Fruit fly (Drosophila melanogaster) whole organism, prepupa: ENCODE results near the gene Spg7.
A peak's percentile ranks its signal among the peaks of the same experiment; 100 is the strongest.

ENCODE experiments used
- CG10631 ChIP-seq: fragments of 200-800 bp; sonication (Bioruptor generic); optimal IDR thresholded peaks from 2 replicates; lab custom pipeline; 2016; ENCODE audit warnings: missing biosample characterization, missing genetic modification characterization
- CG10669 ChIP-seq: fragments of 200-800 bp; sonication (Bioruptor generic); optimal IDR thresholded peaks from 3 replicates; lab custom pipeline; 2018; ENCODE audit warnings: missing biosample characterization, mild to moderate bottlenecking, missing genetic modification characterization, moderate library complexity
- CG11902 ChIP-seq: fragments of 200-800 bp; sonication (Bioruptor generic); optimal IDR thresholded peaks from 3 replicates; lab custom pipeline; 2016; ENCODE audit warnings: missing biosample characterization, missing genetic modification characterization
- CG1621 ChIP-seq: fragments of 200-800 bp; sonication (Bioruptor generic); optimal IDR thresholded peaks from 3 replicates; lab custom pipeline; 2018; ENCODE audit warnings: missing biosample characterization, mild to moderate bottlenecking, missing genetic modification characterization
- CG16779 ChIP-seq: fragments of 200-800 bp; sonication (Bioruptor generic); optimal IDR thresholded peaks from 3 replicates; lab custom pipeline; 2017; ENCODE audit warnings: missing biosample characterization, mild to moderate bottlenecking, missing genetic modification characterization
- CG31627 ChIP-seq: fragments of 200-800 bp; sonication (Bioruptor generic); optimal IDR thresholded peaks from 3 replicates; lab custom pipeline; 2016; ENCODE audit warnings: missing biosample characterization, missing genetic modification characterization
- CG32006 ChIP-seq: fragments of 200-800 bp; sonication (Bioruptor generic); optimal IDR thresholded peaks from 3 replicates; lab custom pipeline; 2017; ENCODE audit warnings: missing biosample characterization, mild to moderate bottlenecking, missing genetic modification characterization
- CG34406 ChIP-seq: fragments of 200-800 bp; sonication (Bioruptor generic); optimal IDR thresholded peaks from 3 replicates; lab custom pipeline; 2016; ENCODE audit warnings: missing biosample characterization, missing genetic modification characterization
- CG3919 ChIP-seq: fragments of 200-800 bp; sonication (Bioruptor generic); optimal IDR thresholded peaks from 3 replicates; lab custom pipeline; 2016; ENCODE audit warnings: missing biosample characterization, missing genetic modification characterization
- CG6163 ChIP-seq: fragments of 200-800 bp; sonication (Bioruptor generic); IDR thresholded peaks from 3 replicates; pipeline ENCODE4 v1.3.6; 2022; ENCODE audit warnings: missing biosample characterization, missing genetic modification characterization
- CG6792 ChIP-seq: fragments of 200-800 bp; sonication (Bioruptor generic); optimal IDR thresholded peaks from 3 replicates; lab custom pipeline; 2016; ENCODE audit warnings: missing biosample characterization, missing genetic modification characterization
- CG6854 ChIP-seq: fragments of 200-800 bp; sonication (Bioruptor generic); optimal IDR thresholded peaks from 2 replicates; lab custom pipeline; 2017; ENCODE audit warnings: missing biosample characterization, mild to moderate bottlenecking, missing genetic modification characterization
- CG8119 ChIP-seq: fragments of 200-800 bp; sonication (Bioruptor generic); IDR thresholded peaks from 3 replicates; pipeline ENCODE4 v1.3.6; 2022; ENCODE audit warnings: missing biosample characterization, missing genetic modification characterization
- CG8319 ChIP-seq: fragments of 200-800 bp; sonication (Bioruptor generic); optimal IDR thresholded peaks from 3 replicates; lab custom pipeline; 2016; ENCODE audit warnings: missing biosample characterization, missing genetic modification characterization
- CG8632 ChIP-seq: fragments of 200-800 bp; sonication (Bioruptor generic); optimal IDR thresholded peaks from 3 replicates; lab custom pipeline; 2016; ENCODE audit warnings: missing biosample characterization, missing genetic modification characterization
- CG9139 ChIP-seq: fragments of 200-800 bp; sonication (Bioruptor generic); optimal IDR thresholded peaks from 3 replicates; lab custom pipeline; 2017; ENCODE audit warnings: missing biosample characterization, mild to moderate bottlenecking, missing genetic modification characterization
- Eip78C ChIP-seq: fragments of 200-800 bp; sonication (Bioruptor generic); peaks from one replicate; lab custom pipeline; 2016; ENCODE audit warnings: missing biosample characterization, missing genetic modification characterization
- Eip93F ChIP-seq: fragments of 200-800 bp; sonication (Bioruptor generic); optimal IDR thresholded peaks from 2 replicates; lab custom pipeline; 2016; ENCODE audit warnings: missing biosample characterization, mild to moderate bottlenecking, missing genetic modification characterization
- Ets21C ChIP-seq: fragments of 200-800 bp; sonication (Bioruptor generic); optimal IDR thresholded peaks from 3 replicates; lab custom pipeline; 2016; ENCODE audit warnings: missing biosample characterization, missing genetic modification characterization
- Ets96B ChIP-seq: fragments of 200-800 bp; optimal IDR thresholded peaks from 2 replicates; lab custom pipeline; 2019; ENCODE audit warnings: missing biosample characterization, mild to moderate bottlenecking, missing genetic modification characterization, moderate library complexity
- Gug ChIP-seq: fragments of 200-800 bp; sonication (Bioruptor generic); IDR thresholded peaks from 2 replicates; pipeline ENCODE4 v1.3.6; 2022; ENCODE audit warnings: missing biosample characterization, missing genetic modification characterization
- Hr38 ChIP-seq: sonication (Bioruptor generic); optimal IDR thresholded peaks from 2 replicates; lab custom pipeline; 2016; ENCODE audit warnings: missing biosample characterization, missing genetic modification characterization
- Hr39 ChIP-seq: fragments of 200-800 bp; sonication (Bioruptor generic); optimal IDR thresholded peaks from 2 replicates; lab custom pipeline; 2016; ENCODE audit warnings: missing biosample characterization, missing genetic modification characterization
- Hr4 ChIP-seq: fragments of 200-800 bp; sonication (Bioruptor generic); optimal IDR thresholded peaks from 3 replicates; lab custom pipeline; 2016; ENCODE audit warnings: missing biosample characterization, missing genetic modification characterization
- Lpt ChIP-seq: fragments of 200-800 bp; sonication (Bioruptor generic); optimal IDR thresholded peaks from 3 replicates; lab custom pipeline; 2016; ENCODE audit warnings: missing biosample characterization, missing genetic modification characterization
- Met ChIP-seq: fragments of 200-800 bp; sonication (Bioruptor generic); optimal IDR thresholded peaks from 3 replicates; lab custom pipeline; 2016; ENCODE audit warnings: missing biosample characterization, missing genetic modification characterization
- OdsH ChIP-seq: fragments of 200-800 bp; sonication (Bioruptor generic); optimal IDR thresholded peaks from 3 replicates; lab custom pipeline; 2016; ENCODE audit warnings: missing biosample characterization, missing genetic modification characterization
- Smox ChIP-seq: fragments of 200-800 bp; sonication (Bioruptor generic); optimal IDR thresholded peaks from 3 replicates; lab custom pipeline; 2016; ENCODE audit warnings: missing biosample characterization, missing genetic modification characterization
- Sox102F ChIP-seq: fragments of 200-800 bp; sonication (Bioruptor generic); optimal IDR thresholded peaks from 2 replicates; lab custom pipeline; 2016; ENCODE audit warnings: missing biosample characterization, mild to moderate bottlenecking, missing genetic modification characterization
- Sox14 ChIP-seq: fragments of 200-800 bp; sonication (Bioruptor generic); optimal IDR thresholded peaks from 3 replicates; lab custom pipeline; 2016; ENCODE audit warnings: missing biosample characterization, missing genetic modification characterization
- Sox15 ChIP-seq: fragments of 200-800 bp; sonication (Bioruptor generic); optimal IDR thresholded peaks from 3 replicates; lab custom pipeline; 2016; ENCODE audit warnings: missing biosample characterization, missing genetic modification characterization
- acj6 ChIP-seq: fragments of 200-800 bp; sonication (Bioruptor generic); optimal IDR thresholded peaks from 3 replicates; lab custom pipeline; 2016; ENCODE audit warnings: missing biosample characterization, missing genetic modification characterization
- cyc ChIP-seq: fragments of 200-800 bp; sonication (Bioruptor generic); optimal IDR thresholded peaks from 3 replicates; lab custom pipeline; 2016; ENCODE audit warnings: missing biosample characterization, missing genetic modification characterization
- dac ChIP-seq: fragments of 200-800 bp; sonication (Bioruptor generic); optimal IDR thresholded peaks from 2 replicates; lab custom pipeline; 2017; ENCODE audit warnings: missing biosample characterization, mild to moderate bottlenecking, missing genetic modification characterization
- eg ChIP-seq: fragments of 200-800 bp; sonication (Bioruptor generic); IDR thresholded peaks from 3 replicates; pipeline ENCODE4 v1.3.6; 2022; ENCODE audit warnings: missing biosample characterization, missing genetic modification characterization
- esn ChIP-seq: fragments of 200-800 bp; sonication (Bioruptor generic); optimal IDR thresholded peaks from 2 replicates; lab custom pipeline; 2016; ENCODE audit warnings: missing biosample characterization, mild to moderate bottlenecking, missing genetic modification characterization, moderate library complexity
- fd59A ChIP-seq: fragments of 200-800 bp; sonication (Bioruptor generic); optimal IDR thresholded peaks from 2 replicates; lab custom pipeline; 2017; ENCODE audit warnings: missing biosample characterization, mild to moderate bottlenecking, missing genetic modification characterization, missing genetic modification reagents
- fd85E ChIP-seq: fragments of 200-800 bp; sonication (Bioruptor generic); optimal IDR thresholded peaks from 3 replicates; lab custom pipeline; 2016; ENCODE audit warnings: missing biosample characterization, missing genetic modification characterization
- fkh ChIP-seq: fragments of 200-800 bp; sonication (Bioruptor generic); optimal IDR thresholded peaks from 3 replicates; lab custom pipeline; 2017; ENCODE audit warnings: missing biosample characterization, mild to moderate bottlenecking, missing genetic modification characterization, moderate library complexity
- lz ChIP-seq: fragments of 200-800 bp; sonication (Bioruptor generic); optimal IDR thresholded peaks from 3 replicates; lab custom pipeline; 2016; ENCODE audit warnings: missing biosample characterization, missing genetic modification characterization
- net ChIP-seq: fragments of 200-800 bp; sonication (Bioruptor generic); optimal IDR thresholded peaks from 3 replicates; lab custom pipeline; 2016; ENCODE audit warnings: missing biosample characterization, missing genetic modification characterization
- pdm3 ChIP-seq: fragments of 200-800 bp; sonication (Bioruptor generic); optimal IDR thresholded peaks from 3 replicates; lab custom pipeline; 2016; ENCODE audit warnings: missing biosample characterization, missing genetic modification characterization
- salr ChIP-seq, 2 experiments: fragments of 200-800 bp; sonication (Bioruptor generic); optimal IDR thresholded peaks; 3 replicates each; lab custom pipeline; 2016 to 2018; ENCODE audit warnings: missing biosample characterization in 2 of 2, missing genetic modification characterization in 2 of 2, mild to moderate bottlenecking in 1 of 2
- spab ChIP-seq: fragments of 200-800 bp; sonication (Bioruptor generic); optimal IDR thresholded peaks from 2 replicates; lab custom pipeline; 2017; ENCODE audit warnings: missing biosample characterization, mild to moderate bottlenecking, missing genetic modification characterization, missing genetic modification reagents
- ss ChIP-seq, 2 experiments: fragments of 200-800 bp; sonication (Bioruptor generic); optimal IDR thresholded peaks; 2 replicates in 1 of 2; 3 replicates in 1 of 2; lab custom pipeline; 2017 to 2018; ENCODE audit warnings: mild to moderate bottlenecking in 2 of 2, missing biosample characterization in 2 of 2, missing genetic modification characterization in 2 of 2, moderate library complexity in 1 of 2
- svp ChIP-seq: fragments of 200-800 bp; sonication (Bioruptor generic); peaks from one replicate; lab custom pipeline; 2016; ENCODE audit warnings: missing biosample characterization, missing genetic modification characterization
- topi ChIP-seq: fragments of 200-800 bp; sonication (Bioruptor generic); optimal IDR thresholded peaks from 3 replicates; lab custom pipeline; 2016; ENCODE audit warnings: missing biosample characterization, missing genetic modification characterization
- vri ChIP-seq: fragments of 200-800 bp; sonication (Bioruptor generic); optimal IDR thresholded peaks from 3 replicates; lab custom pipeline; 2016; ENCODE audit warnings: missing biosample characterization, mild to moderate bottlenecking, missing genetic modification characterization

Gene Spg7

dm6 chrX:2698064-2698894, at the start of gene Spg7, which contains the start of gene Lint-O:
Spg7 (minus strand) TSS chrX:2698211.
Lint-O (plus strand) TSS chrX:2698701.
- peak; percentile 70 for TF ChIP-seq fkh (GFP tag; lab: Kevin White, UChicago)
- no peak for TF ChIP-seq Hr4 (GFP tag; lab: Kevin White, UChicago)

dm6 chrX:2744042-2744441, 46.0 kb upstream of the Spg7 start, which contains the start of gene Syx4:
Syx4 (minus strand) TSS chrX:2744076.
- peak; percentile 91 for TF ChIP-seq Met
- peak; percentile 91 for TF ChIP-seq acj6 (GFP tag; lab: Kevin White, UChicago)
- peak; percentile 91 for TF ChIP-seq CG34406 (GFP tag; lab: Kevin White, UChicago)
- TF ChIP-seq dac = peak; percentile 81
- peak; percentile 92 for TF ChIP-seq CG6792 (GFP tag; lab: Kevin White, UChicago)
- peak; percentile 92 for TF ChIP-seq Hr4 (GFP tag; lab: Kevin White, UChicago)
- peak; percentile 92 for TF ChIP-seq net (GFP tag; lab: Kevin White, UChicago)
- peak; percentile 87 for TF ChIP-seq CG10631 (GFP tag; lab: Kevin White, UChicago)
- peak; percentile 92 for TF ChIP-seq topi
- TF ChIP-seq cyc (GFP tag; lab: Kevin White, UChicago) = peak; percentile 88
- peak; percentile 67 to 83 for TF ChIP-seq ss (GFP tag; optimal IDR thresholded peaks at IDR 0.05; lab: Kevin White, UChicago)
- peak; percentile 87 for TF ChIP-seq Smox (GFP tag; lab: Kevin White, UChicago)
- peak; percentile 90 for TF ChIP-seq Ets96B (tag; lab: Kevin White, UChicago)
- TF ChIP-seq CG16779 (tag; lab: Kevin White, UChicago) = peak; percentile 81
- peak; percentile 95 for TF ChIP-seq CG6163 (GFP tag; lab: Robert Waterston, UW)
- TF ChIP-seq eg = peak; percentile 98
- peak; percentile 93 for TF ChIP-seq Gug (GFP tag; lab: Robert Waterston, UW)
- peak; percentile 94 for TF ChIP-seq pdm3 (GFP tag; lab: Kevin White, UChicago)
- TF ChIP-seq CG8632 (GFP tag; lab: Kevin White, UChicago) = peak; percentile 86
- TF ChIP-seq vri (GFP tag; lab: Kevin White, UChicago) = peak; percentile 80
- TF ChIP-seq Sox102F (GFP tag; lab: Kevin White, UChicago) = peak; percentile 88
- no peak for TF ChIP-seq Hr38
- TF ChIP-seq fkh (GFP tag; lab: Kevin White, UChicago) = peak; percentile 52
- peak; percentile 89 for TF ChIP-seq Hr39 (GFP tag; lab: Kevin White, UChicago)
- peak; percentile 87 for TF ChIP-seq CG31627 (GFP tag; lab: Kevin White, UChicago)
- TF ChIP-seq CG32006 (GFP tag; lab: Kevin White, UChicago) = peak; percentile 92
- TF ChIP-seq salr (GFP tag; optimal IDR thresholded peaks at IDR 0.05; lab: Kevin White, UChicago) = peak; percentile 77 to 84
- TF ChIP-seq spab (GFP tag; lab: Kevin White, UChicago) = peak; percentile 81
- peak; percentile 78 for TF ChIP-seq CG6854 (GFP tag; lab: Kevin White, UChicago)
- peak; percentile 92 for TF ChIP-seq Sox14 (GFP tag; lab: Kevin White, UChicago)
- peak; percentile 92 for TF ChIP-seq svp (GFP tag; lab: Kevin White, UChicago)
- peak; percentile 75 for TF ChIP-seq CG9139
- peak; percentile 70 for TF ChIP-seq fd85E
- peak; percentile 90 for TF ChIP-seq CG10669 (GFP tag; lab: Kevin White, UChicago)
- peak; percentile 81 for TF ChIP-seq CG11902
- TF ChIP-seq Lpt (GFP tag; lab: Kevin White, UChicago) = peak; percentile 85
- peak; percentile 97 for TF ChIP-seq Eip78C (GFP tag; lab: Kevin White, UChicago)
- TF ChIP-seq CG3919 = peak; percentile 91
- TF ChIP-seq Sox15 (GFP tag; lab: Kevin White, UChicago) = peak; percentile 87
- peak; percentile 58 for TF ChIP-seq Eip93F (GFP tag; lab: Kevin White, UChicago)
- peak; percentile 89 for TF ChIP-seq lz
- TF ChIP-seq fd59A (GFP tag; lab: Kevin White, UChicago) = peak; percentile 74
- peak; percentile 91 for TF ChIP-seq esn (GFP tag; lab: Kevin White, UChicago)
- TF ChIP-seq CG1621 = peak; percentile 89
- TF ChIP-seq CG8119 (GFP tag; lab: Robert Waterston, UW) = peak; percentile 93
- TF ChIP-seq OdsH (GFP tag; lab: Kevin White, UChicago) = peak; percentile 92
- peak; percentile 81 for TF ChIP-seq Ets21C
- TF ChIP-seq CG8319 (GFP tag; lab: Kevin White, UChicago) = peak; percentile 79
